Worm (Caenorhabditis elegans) whole organism, L4 larva: Measurements from ENCODE around the gene K08H2.10.

ENCODE experiments used
- F49E8.2 ChIP-seq: sonication (generic microtip); optimal IDR thresholded peaks from 2 replicates; lab custom pipeline; 2016; ENCODE audit warnings: missing compliant biosample characterization, mild to moderate bottlenecking, missing genetic modification characterization, borderline replicate concordance
- R02D3.7 ChIP-seq: fragments of 150-350 bp; sonication (generic microtip); optimal IDR thresholded peaks from 3 replicates; lab custom pipeline; 2014; ENCODE audit warnings: missing biosample characterization, missing genetic modification characterization
- Y105C5A.15 ChIP-seq: fragments of 200-800 bp; sonication (Bioruptor generic); IDR thresholded peaks from 2 replicates; pipeline ENCODE4 v1.3.6; 2022; ENCODE audit warnings: missing genetic modification characterization, missing compliant biosample characterization
- Y48G9A.11 ChIP-seq: fragments of 200-800 bp; sonication (Bioruptor generic); IDR thresholded peaks from 2 replicates; pipeline ENCODE4 v1.3.6; 2022; ENCODE audit warnings: missing genetic modification reagents, missing genetic modification characterization, missing compliant biosample characterization
- Y5F2A.4 ChIP-seq: fragments of 200-800 bp; sonication (Bioruptor generic); optimal IDR thresholded peaks from 2 replicates; lab custom pipeline; 2018; ENCODE audit warnings: mild to moderate bottlenecking, missing genetic modification characterization, missing compliant biosample characterization
- aly-2 ChIP-seq: sonication (generic microtip); optimal IDR thresholded peaks from 2 replicates; lab custom pipeline; 2018; ENCODE audit warnings: missing biosample characterization, missing genetic modification characterization
- ama-1 ChIP-seq: fragments of 150-350 bp; optimal IDR thresholded peaks from 2 replicates; lab custom pipeline; 2014; ENCODE audit warnings: inconsistent platforms, mixed read lengths
- daf-12 ChIP-seq: fragments of 150-350 bp; optimal IDR thresholded peaks from 2 replicates; lab custom pipeline; 2014; ENCODE audit warnings: missing biosample characterization, missing genetic modification reagents, missing genetic modification characterization
- daf-16 ChIP-seq, 3 experiments: sonication (generic microtip); optimal IDR thresholded peaks; 2 replicates each; lab custom pipeline; 2016 to 2017; ENCODE audit warnings: missing genetic modification characterization in 3 of 3, missing genetic modification reagents in 3 of 3, mild to moderate bottlenecking in 2 of 3, missing compliant biosample characterization in 2 of 3, missing biosample characterization in 1 of 3, moderate library complexity in 1 of 3
- dmd-6 ChIP-seq: fragments of 200-800 bp; sonication (Bioruptor generic); IDR thresholded peaks from 2 replicates; pipeline ENCODE4 v1.3.6; 2022; ENCODE audit warnings: missing genetic modification reagents, missing genetic modification characterization, missing compliant biosample characterization
- dmd-9 ChIP-seq: fragments of 200-800 bp; sonication (Bioruptor generic); IDR thresholded peaks from 2 replicates; pipeline ENCODE4 v1.3.6; 2022; ENCODE audit warnings: missing genetic modification reagents, missing genetic modification characterization, missing compliant biosample characterization
- dpl-1 ChIP-seq: fragments of 150-350 bp; optimal IDR thresholded peaks from 2 replicates; lab custom pipeline; 2014; ENCODE audit warnings: missing biosample characterization, missing genetic modification reagents, missing genetic modification characterization
- duxl-1 ChIP-seq: sonication (generic microtip); optimal IDR thresholded peaks from 2 replicates; lab custom pipeline; 2016; ENCODE audit warnings: mild to moderate bottlenecking, missing genetic modification characterization, moderate library complexity, missing compliant biosample characterization; ENCODE audit not compliant: poor library complexity
- dve-1 ChIP-seq: sonication (generic microtip); optimal IDR thresholded peaks from 2 replicates; lab custom pipeline; 2017; ENCODE audit warnings: antibody characterized with exemption, mild to moderate bottlenecking, missing genetic modification characterization, missing compliant biosample characterization; ENCODE audit not compliant: insufficient read depth
- fkh-10 ChIP-seq: fragments of 150-350 bp; optimal IDR thresholded peaks from 2 replicates; lab custom pipeline; 2014; ENCODE audit warnings: missing biosample characterization, missing genetic modification reagents, missing genetic modification characterization
- hlh-11 ChIP-seq: fragments of 200-800 bp; sonication (Bioruptor generic); optimal IDR thresholded peaks from 2 replicates; lab custom pipeline; 2018; ENCODE audit warnings: mild to moderate bottlenecking, missing genetic modification characterization, missing compliant biosample characterization
- hmg-1.1 ChIP-seq: fragments of 200-800 bp; sonication (Bioruptor generic); IDR thresholded peaks from 2 replicates; pipeline ENCODE4 v1.3.6; 2022; ENCODE audit warnings: missing genetic modification reagents, missing genetic modification characterization, missing compliant biosample characterization
- lin-13 ChIP-seq: fragments of 150-350 bp; optimal IDR thresholded peaks from 2 replicates; lab custom pipeline; 2014; ENCODE audit warnings: missing biosample characterization, missing genetic modification reagents, missing genetic modification characterization
- lin-15B ChIP-seq: fragments of 150-350 bp; sonication (generic microtip); optimal IDR thresholded peaks from 3 replicates; lab custom pipeline; 2014; ENCODE audit warnings: missing biosample characterization, missing genetic modification characterization
- lin-39 ChIP-seq: fragments of 150-350 bp; optimal IDR thresholded peaks from 2 replicates; lab custom pipeline; 2014; ENCODE audit warnings: missing biosample characterization, missing genetic modification reagents, missing genetic modification characterization
- madf-9 ChIP-seq: fragments of 200-800 bp; sonication (Bioruptor generic); conservative IDR thresholded peaks from 2 replicates; pipeline ENCODE4 v1.3.6; 2022; ENCODE audit warnings: missing genetic modification reagents, missing genetic modification characterization, missing compliant biosample characterization
- mdl-1 ChIP-seq, 2 experiments: fragments of 150-350 bp in 1 of 2; sonication (generic microtip) in 1 of 2; optimal IDR thresholded peaks; 2 replicates each; lab custom pipeline; 2014 to 2017; ENCODE audit warnings: missing biosample characterization in 2 of 2, missing genetic modification characterization in 2 of 2
- mxl-3 ChIP-seq: fragments of 200-800 bp; sonication (Bioruptor generic); optimal IDR thresholded peaks from 2 replicates; lab custom pipeline; 2018; ENCODE audit warnings: mild to moderate bottlenecking, missing genetic modification characterization, missing compliant biosample characterization
- nhr-11 ChIP-seq: fragments of 150-350 bp; optimal IDR thresholded peaks from 2 replicates; lab custom pipeline; 2014; ENCODE audit warnings: missing biosample characterization, missing genetic modification characterization
- nhr-111 ChIP-seq: fragments of 200-800 bp; sonication (Bioruptor generic); optimal IDR thresholded peaks from 2 replicates; lab custom pipeline; 2018; ENCODE audit warnings: mild to moderate bottlenecking, missing genetic modification characterization, missing compliant biosample characterization
- nhr-25 ChIP-seq: sonication (generic microtip); optimal IDR thresholded peaks from 2 replicates; lab custom pipeline; 2017; ENCODE audit warnings: missing genetic modification characterization, mild to moderate bottlenecking, missing compliant biosample characterization, antibody characterized with exemption, moderate library complexity, borderline replicate concordance; ENCODE audit not compliant: insufficient read depth
- nhr-28 ChIP-seq: fragments of 150-350 bp; optimal IDR thresholded peaks from 2 replicates; lab custom pipeline; 2014; ENCODE audit warnings: missing biosample characterization, missing genetic modification characterization
- pha-4 ChIP-seq, 2 experiments: fragments of 150-350 bp in 1 of 2; fragments of 200-800 bp in 1 of 2; sonication (Bioruptor generic) in 1 of 2; IDR thresholded peaks in 1 of 2; optimal IDR thresholded peaks in 1 of 2; 2 replicates each; pipeline versions ENCODE4 v1.3.6 to Lab custom; 2014 to 2022; ENCODE audit warnings: missing genetic modification characterization in 2 of 2, missing genetic modification reagents in 2 of 2, missing biosample characterization in 1 of 2, missing compliant biosample characterization in 1 of 2
- skn-1 ChIP-seq: fragments of 150-350 bp; optimal IDR thresholded peaks from 2 replicates; lab custom pipeline; 2014; ENCODE audit warnings: missing biosample characterization, missing genetic modification characterization
- spr-3 ChIP-seq: fragments of 200-800 bp; sonication (Bioruptor generic); optimal IDR thresholded peaks from 2 replicates; lab custom pipeline; 2018; ENCODE audit warnings: mild to moderate bottlenecking, missing genetic modification characterization, missing compliant biosample characterization
- unc-130 ChIP-seq: sonication (generic microtip); optimal IDR thresholded peaks from 2 replicates; lab custom pipeline; 2016; ENCODE audit warnings: missing genetic modification reagents, missing genetic modification characterization, missing compliant biosample characterization
- zfp-2 ChIP-seq: sonication (generic microtip); optimal IDR thresholded peaks from 2 replicates; lab custom pipeline; 2016; ENCODE audit warnings: mild to moderate bottlenecking, missing genetic modification characterization, missing compliant biosample characterization
- zfp-3 ChIP-seq: fragments of 200-800 bp; sonication (Bioruptor generic); conservative IDR thresholded peaks from 2 replicates; pipeline ENCODE4 v1.3.6; 2022; ENCODE audit warnings: missing genetic modification reagents, missing genetic modification characterization, missing compliant biosample characterization

Gene K08H2.10

DNA sequence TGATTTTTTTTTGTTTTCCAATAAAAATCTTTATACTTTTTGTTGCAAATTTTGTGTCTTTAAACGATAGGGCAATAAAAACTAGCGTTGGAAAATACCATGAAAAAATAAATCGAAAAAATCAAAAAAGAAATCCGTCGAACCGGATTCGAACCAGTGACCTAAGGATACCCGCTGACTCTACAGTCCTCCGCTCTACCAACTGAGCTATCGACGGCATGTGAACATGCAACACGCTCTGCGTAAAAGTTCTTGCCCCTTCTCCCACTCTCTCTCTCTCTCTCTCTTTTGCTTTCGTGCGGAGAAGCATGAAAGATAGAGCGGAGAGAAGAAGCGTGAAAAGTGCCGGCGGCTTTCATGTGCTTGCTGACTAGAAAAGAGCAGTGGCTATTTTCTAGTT is 6.9 kb downstream of the K08H2.10 start (continued):
- TF ChIP-seq hmg-1.1 (peak; percentile 96), spr-3 (peak; percentile 15), Y105C5A.15 (peak; percentile 62; the same call in 1 of the 2 replicates), pha-4 (GFP tag; IDR thresholded peaks at IDR 0.05; lab: Robert Waterston, UW) (peak; percentile 89), pha-4 (tag; optimal IDR thresholded peaks at IDR 0.05; lab: Kevin White, UChicago) (no peak), lin-15B (tag; lab: Kevin White, UChicago) (no peak), dpl-1 (GFP tag; lab: Kevin White, UChicago) (no peak)

DNA sequence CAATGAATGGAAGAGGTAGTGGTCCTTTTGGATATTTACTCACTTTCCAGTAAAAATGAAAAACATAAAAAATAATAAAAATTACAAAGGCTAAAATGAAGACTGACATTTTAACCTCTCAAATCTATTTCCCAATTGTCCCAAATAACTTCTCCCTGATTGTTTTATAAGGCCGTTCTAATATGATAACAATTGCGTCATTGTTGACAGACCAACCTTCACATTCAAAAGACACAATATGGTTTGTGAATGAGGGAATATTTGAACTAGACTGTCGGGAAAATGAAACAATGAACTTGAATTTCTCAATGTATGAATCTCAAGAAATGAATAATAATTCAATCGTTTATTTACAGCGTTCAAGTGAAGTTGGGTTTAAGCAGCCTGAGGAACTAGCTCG is 9.6 kb downstream of the K08H2.10 start, which contains the start of gene cyp-14A1:
Gene cyp-14A1 (minus strand): TSS at position 126 of the 400 bp plus-strand sequence.
- TF ChIP-seq nhr-111 (GFP tag; lab: Kevin White, UChicago): no peak
- TF ChIP-seq dve-1: peak; percentile 19
- no peak for TF ChIP-seq nhr-28 (tag; lab: Kevin White, UChicago)
- no peak for TF ChIP-seq unc-130 (GFP tag; lab: Kevin White, UChicago)
- no peak for TF ChIP-seq daf-16 (GFP tag; optimal IDR thresholded peaks at IDR 0.05; lab: Kevin White, UChicago)
- TF ChIP-seq daf-16 (tag; optimal IDR thresholded peaks at IDR 0.05; lab: Kevin White, UChicago): peak; percentile 39
- TF ChIP-seq, all 104 proteins: peak for 2

DNA sequence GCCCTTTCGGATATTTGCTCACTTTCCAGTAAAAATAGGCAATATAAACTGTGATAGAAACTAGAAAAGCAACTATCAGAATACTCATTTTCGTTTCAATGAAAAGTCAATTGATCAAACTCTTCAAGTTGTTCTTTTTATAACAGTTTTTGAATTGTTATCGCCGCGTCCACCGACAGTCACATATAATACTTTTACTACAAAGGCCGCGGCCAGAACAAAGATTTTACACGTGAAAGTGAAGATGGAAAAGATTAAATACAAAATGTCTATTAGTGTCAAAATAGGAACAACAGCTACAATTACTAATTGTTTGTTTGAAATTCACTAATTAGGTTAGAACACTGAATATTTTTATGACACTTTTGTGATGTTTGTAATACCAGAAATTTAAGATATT is 12.0 kb downstream of the K08H2.10 start, which contains the start of gene cyp-14A2:
Gene cyp-14A2 (minus strand): TSS at position 101 of the 400 bp plus-strand sequence.
- no peak for TF ChIP-seq ama-1 (lab: Kevin White, UChicago)
- peak; percentile 42 for TF ChIP-seq dmd-6 (GFP tag; lab: Robert Waterston, UW)
- no peak for TF ChIP-seq fkh-10 (GFP tag; lab: Kevin White, UChicago)
- TF ChIP-seq lin-39 (tag; lab: Kevin White, UChicago): no peak
- TF ChIP-seq daf-12 (tag; lab: Kevin White, UChicago): no peak
- no peak for TF ChIP-seq mdl-1 (tag; optimal IDR thresholded peaks at IDR 0.05; lab: Kevin White, UChicago)
- TF ChIP-seq, all 104 proteins: peak for 1

DNA sequence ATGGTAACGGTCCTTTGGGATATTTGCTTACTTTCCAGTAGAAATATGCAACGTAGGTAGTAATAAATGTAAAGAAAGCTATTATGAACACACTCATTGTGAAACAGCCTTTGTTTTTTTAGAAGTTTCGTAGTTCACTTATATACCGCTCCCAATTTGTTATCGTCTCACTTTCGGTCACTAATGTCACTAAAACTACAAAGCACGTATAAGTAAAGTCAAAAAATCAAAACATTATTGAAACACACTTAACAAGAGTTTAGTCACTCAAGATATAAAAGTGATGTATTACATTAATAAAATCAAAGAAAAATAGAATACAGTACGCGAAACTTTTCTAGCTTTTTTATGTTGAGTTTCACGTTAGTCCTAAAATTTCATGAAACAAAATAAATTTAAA is 16.5 kb downstream of the K08H2.10 start, which contains the start of gene cyp-14A3:
Gene cyp-14A3 (minus strand): TSS at position 101 of the 400 bp plus-strand sequence.
- TF ChIP-seq Y48G9A.11 (GFP tag; lab: Robert Waterston, UW) (no peak), zfp-3 (GFP tag; lab: Robert Waterston, UW) (no peak), zfp-2 (tag; lab: Kevin White, UChicago) (no peak), dmd-9 (GFP tag; lab: Robert Waterston, UW) (no peak)
- TF ChIP-seq, all 104 proteins: peak for 0

DNA sequence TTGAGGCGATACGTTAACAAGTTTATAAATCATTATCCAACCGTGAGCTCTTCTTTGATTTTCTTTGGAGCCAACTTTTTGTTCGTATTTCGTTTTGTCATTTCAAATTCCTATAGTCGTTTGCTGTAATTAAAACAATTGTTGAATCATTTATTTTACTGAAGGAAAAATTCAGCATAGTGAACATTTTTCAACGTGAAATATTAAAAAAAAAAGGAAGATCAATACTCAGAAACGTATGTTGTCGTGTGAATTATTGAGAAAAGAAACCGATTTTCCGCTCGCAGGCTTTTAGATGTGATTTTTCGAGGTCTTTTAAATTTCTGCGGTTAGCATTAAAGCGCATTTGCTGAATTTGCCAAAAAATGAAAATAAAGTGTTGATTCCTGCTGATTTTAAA is 21.3 kb downstream of the K08H2.10 start, which contains the start of gene phf-33:
Gene phf-33 (minus strand): TSS at position 101 of the 400 bp plus-strand sequence.
- TF ChIP-seq F49E8.2 (tag; lab: Kevin White, UChicago): no peak
- no peak for TF ChIP-seq mxl-3 (GFP tag; lab: Kevin White, UChicago)
- TF ChIP-seq nhr-25 (tag; lab: Kevin White, UChicago): no peak
- TF ChIP-seq aly-2 (tag; lab: Kevin White, UChicago): no peak
- TF ChIP-seq mdl-1 (tag; optimal IDR thresholded peaks at IDR 0.05; lab: Kevin White, UChicago): no peak
- no peak for TF ChIP-seq skn-1 (tag; lab: Kevin White, UChicago)
- TF ChIP-seq hlh-11 (tag; lab: Kevin White, UChicago): no peak
- no peak for TF ChIP-seq dmd-9 (GFP tag; lab: Robert Waterston, UW)
- TF ChIP-seq lin-39 (tag; lab: Kevin White, UChicago): no peak
- no peak for TF ChIP-seq madf-9 (GFP tag; lab: Robert Waterston, UW)
- no peak for TF ChIP-seq R02D3.7 (tag; lab: Kevin White, UChicago)
- no peak for TF ChIP-seq Y5F2A.4 (GFP tag; lab: Kevin White, UChicago)
- no peak for TF ChIP-seq nhr-11 (tag; lab: Kevin White, UChicago)
- TF ChIP-seq duxl-1 (tag; lab: Kevin White, UChicago): no peak
- TF ChIP-seq lin-13 (GFP tag; lab: Kevin White, UChicago): no peak
